Worm (Caenorhabditis elegans) whole organism, midembryonic: ENCODE results near the gene K03H6.5.

ENCODE experiments used
- ref-1 ChIP-seq: fragments of 200-800 bp; sonication (Bioruptor generic); conservative IDR thresholded peaks from 2 replicates; pipeline ENCODE4 v1.3.6; 2022; ENCODE audit warnings: missing genetic modification reagents, missing genetic modification characterization, missing compliant biosample characterization
- ztf-23 ChIP-seq: fragments of 200-800 bp; sonication (Bioruptor generic); IDR thresholded peaks from 2 replicates; pipeline ENCODE4 v1.3.6; 2022; ENCODE audit warnings: missing genetic modification reagents, missing genetic modification characterization, missing compliant biosample characterization

- no peak for TF ChIP-seq ztf-23 (GFP tag; lab: Robert Waterston, UW)
- TF ChIP-seq ref-1 (GFP tag; lab: Robert Waterston, UW): no peak
Observed at ce11 chrIV:1536316-1536715, at the start of gene K03H6.5.
